Fruit fly (Drosophila melanogaster): Measurements from ENCODE around the gene CG2926.

The CG2926 gene

dm6 chr3R:5624115-5624878, 36.1 kb upstream of the CG2926 start, which contains the start of the genes Dph4, Spec2 and RpL13A (continued):
- TF ChIP-seq aop (GFP tag; IDR thresholded peaks at IDR 0.05) (no peak), CG16815 (GFP tag; optimal IDR thresholded peaks at IDR 0.05) (peak; percentile 71), fd64A (GFP tag; optimal IDR thresholded peaks at IDR 0.05) (peak; percentile 95), org-1 (GFP tag; optimal IDR thresholded peaks at IDR 0.05) (peak; percentile 92), eyg (GFP tag; optimal IDR thresholded peaks at IDR 0.05) (peak; percentile 88), tll (GFP tag; optimal IDR thresholded peaks at IDR 0.05) (peak; percentile 32 to 61), CG13424 (tag; optimal IDR thresholded peaks at IDR 0.05) (peak; percentile 72), CG18764 (GFP tag; optimal IDR thresholded peaks at IDR 0.05) (peak; percentile 91), Trl (optimal IDR thresholded peaks at IDR 0.05) (no peak), Trl (GFP tag; optimal IDR thresholded peaks at IDR 0.05) (peak; percentile 94), emc (GFP tag; optimal IDR thresholded peaks at IDR 0.05) (peak; percentile 93), Oli (tag; optimal IDR thresholded peaks at IDR 0.05) (peak; percentile 64), B-H1 (GFP tag; IDR thresholded peaks at IDR 0.05) (no peak), mirr (GFP tag; optimal IDR thresholded peaks at IDR 0.05) (peak; percentile 98), CG8281 (tag; optimal IDR thresholded peaks at IDR 0.05) (peak; percentile 71), lbe (GFP tag; optimal IDR thresholded peaks at IDR 0.05) (peak; percentile 85), CG9817 (tag; optimal IDR thresholded peaks at IDR 0.05) (peak; percentile 90), pfk (GFP tag; optimal IDR thresholded peaks at IDR 0.05) (peak; percentile 84), kay (GFP tag; optimal IDR thresholded peaks at IDR 0.05) (peak; percentile 52), tin (GFP tag; optimal IDR thresholded peaks at IDR 0.05) (peak; percentile 85), esg (GFP tag; conservative IDR thresholded peaks at IDR 0.05) (no peak), sens-2 (GFP tag; IDR thresholded peaks at IDR 0.05) (no peak), CG34376 (GFP tag; optimal IDR thresholded peaks at IDR 0.05) (peak; percentile 98), fu2 (GFP tag; optimal IDR thresholded peaks at IDR 0.05) (peak; percentile 88), scrt (GFP tag; optimal IDR thresholded peaks at IDR 0.05) (peak; percentile 89), stwl (tag; optimal IDR thresholded peaks at IDR 0.05) (peak; percentile 75), D19A (tag; optimal IDR thresholded peaks at IDR 0.05) (peak; percentile 61), CG12391 (tag; optimal IDR thresholded peaks at IDR 0.05) (peak; percentile 91), rib (GFP tag; IDR thresholded peaks at IDR 0.05) (no peak), gt (GFP tag; IDR thresholded peaks at IDR 0.05) (no peak), da (GFP tag; optimal IDR thresholded peaks at IDR 0.05) (peak; percentile 82), ro (GFP tag; IDR thresholded peaks at IDR 0.05) (no peak), CG10209 (GFP tag; optimal IDR thresholded peaks at IDR 0.05) (peak; percentile 94), Fer2 (tag; optimal IDR thresholded peaks at IDR 0.05) (peak; percentile 89), gcm2 (GFP tag; optimal IDR thresholded peaks at IDR 0.05) (peak; percentile 88), Jarid2 (GFP tag; optimal IDR thresholded peaks at IDR 0.05) (peak; percentile 80), Bdp1 (GFP tag; optimal IDR thresholded peaks at IDR 0.05) (peak; percentile 88), maf-S (GFP tag; optimal IDR thresholded peaks at IDR 0.05) (peak; percentile 88), CG12219 (GFP tag; optimal IDR thresholded peaks at IDR 0.05) (peak; percentile 91), usp (GFP tag; optimal IDR thresholded peaks at IDR 0.05) (no peak), Stat92E (GFP tag; optimal IDR thresholded peaks at IDR 0.05) (peak in 1 of 3 experiments; percentile 59), Hr51 (GFP tag; optimal IDR thresholded peaks at IDR 0.05) (peak; percentile 81 to 86), CG18011 (GFP tag; optimal IDR thresholded peaks at IDR 0.05) (peak; percentile 87), Ets97D (GFP tag; optimal IDR thresholded peaks at IDR 0.05) (peak; percentile 100), CG9609 (GFP tag; optimal IDR thresholded peaks at IDR 0.05) (peak; percentile 95), CG14667 (GFP tag; IDR thresholded peaks at IDR 0.05) (no peak), schlank (tag; optimal IDR thresholded peaks at IDR 0.05) (peak; percentile 95), fd102C (GFP tag; optimal IDR thresholded peaks at IDR 0.05) (peak; percentile 87), Usf (GFP tag; optimal IDR thresholded peaks at IDR 0.05) (peak; percentile 90)
